Worm (Caenorhabditis elegans): ENCODE measurements around the gene F14E5.8.

The F14E5.8 gene

ce11 chrII:8442176-8442575 is 22.3 kb downstream of the F14E5.8 start (continued):
- TF ChIP-seq lin-13 (GFP tag; optimal IDR thresholded peaks at IDR 0.05) = peak; percentile 8
- peak in 2 of 6 experiments; percentile 9 to 46 for TF ChIP-seq elt-3 (tag; optimal IDR thresholded peaks at IDR 0.05)
- no peak for TF ChIP-seq sup-37 (GFP tag; optimal IDR thresholded peaks at IDR 0.05)
- TF ChIP-seq skn-1 (tag; optimal IDR thresholded peaks at IDR 0.05) = peak; percentile 9
- TF ChIP-seq tbx-2 (tag; optimal IDR thresholded peaks at IDR 0.05) = peak; percentile 38
- TF ChIP-seq blmp-1 (tag; optimal IDR thresholded peaks at IDR 0.05) = peak; percentile 63
- TF ChIP-seq nhr-90 (tag; optimal IDR thresholded peaks at IDR 0.05; ENCODE audit: poor library complexity) = peak; percentile 42
- TF ChIP-seq dpl-1 (GFP tag; optimal IDR thresholded peaks at IDR 0.05) = peak; percentile 34 to 58 (median 51)
- TF ChIP-seq ceh-90 (tag; optimal IDR thresholded peaks at IDR 0.05) = no peak
- TF ChIP-seq mdl-1 (tag; optimal IDR thresholded peaks at IDR 0.05) = peak in 1 of 2 experiments; percentile 33
- TF ChIP-seq snu-23 (GFP tag; optimal IDR thresholded peaks at IDR 0.05) = peak; percentile 54
- TF ChIP-seq aha-1 (tag; optimal IDR thresholded peaks at IDR 0.05) = no peak
- no peak for TF ChIP-seq fkh-10 (GFP tag; optimal IDR thresholded peaks at IDR 0.05)
- peak; percentile 15 for TF ChIP-seq irx-1 (tag; optimal IDR thresholded peaks at IDR 0.05)
- TF ChIP-seq unc-130 (tag; optimal IDR thresholded peaks at IDR 0.05) = peak; percentile 35
- TF ChIP-seq nhr-71 (tag; optimal IDR thresholded peaks at IDR 0.05) = peak; percentile 71
- peak; percentile 26 for TF ChIP-seq jun-1 (tag; optimal IDR thresholded peaks at IDR 0.05)
- peak; percentile 2 for TF ChIP-seq C16A3.4 (tag; optimal IDR thresholded peaks at IDR 0.05)
- peak; percentile 30 for TF ChIP-seq rnt-1 (tag; optimal IDR thresholded peaks at IDR 0.05)
- peak; percentile 48 for TF ChIP-seq lin-14 (GFP tag; optimal IDR thresholded peaks at IDR 0.05)
- peak; percentile 44 for TF ChIP-seq xbp-1 (tag; optimal IDR thresholded peaks at IDR 0.05)
- TF ChIP-seq nhr-11 (tag; optimal IDR thresholded peaks at IDR 0.05) = no peak
- TF ChIP-seq C34B4.2 (tag; optimal IDR thresholded peaks at IDR 0.05) = no peak
- peak; percentile 14 to 56 (median 37) for TF ChIP-seq ceh-82 (tag; optimal IDR thresholded peaks at IDR 0.05)

- TF ChIP-seq efl-1 (optimal IDR thresholded peaks at IDR 0.05) (no peak), efl-1 (GFP tag; optimal IDR thresholded peaks at IDR 0.05 in 1 of 2) (peak in 1 of 2 experiments; percentile 88), ceh-63 (GFP tag; optimal IDR thresholded peaks at IDR 0.05) (no peak)
Observed at ce11 chrII:8442717-8443223, 22.9 kb downstream of the F14E5.8 start, which contains the start of gene eif-3.G. Gene eif-3.G, plus strand, starts transcription at chrII:8442767.

ce11 chrII:8444007-8444406 is 24.1 kb downstream of the F14E5.8 start, which contains the start of gene evl-20:
Gene evl-20, plus strand, starts transcription at chrII:8444307.
- TF ChIP-seq fkh-4 (tag; optimal IDR thresholded peaks at IDR 0.05; ENCODE audit: borderline replicate concordance) = no peak

ce11 chrII:8446731-8447130 is 26.8 kb downstream of the F14E5.8 start, which contains the start of gene cut-3:
Gene cut-3, minus strand, starts transcription at chrII:8446831.
- TF ChIP-seq efl-3 (GFP tag; optimal IDR thresholded peaks at IDR 0.05) (no peak), pqm-1 (tag; optimal IDR thresholded peaks at IDR 0.05) (no peak)

- TF ChIP-seq lin-35 (GFP tag; optimal IDR thresholded peaks at IDR 0.05) = peak in 1 of 2 experiments; percentile 26
- TF ChIP-seq nhr-20 (tag; optimal IDR thresholded peaks at IDR 0.05) = peak; percentile 43
- no peak for TF ChIP-seq unc-30 (tag; optimal IDR thresholded peaks at IDR 0.05)
- peak; percentile 11 for TF ChIP-seq elt-2 (tag; optimal IDR thresholded peaks at IDR 0.05)
Observed at ce11 chrII:8449660-8450118, 29.8 kb downstream of the F14E5.8 start, which contains the start of gene F22B5.4. Gene F22B5.4, plus strand, starts transcription at chrII:8449710.
